Fruit fly (Drosophila melanogaster): ENCODE data around the gene Syx17.

- TF ChIP-seq br (GFP tag; optimal IDR thresholded peaks at IDR 0.05) (no peak), Dif (GFP tag; optimal IDR thresholded peaks at IDR 0.05; ENCODE audit: partially characterized antibody) (no peak), GATAd (GFP tag; optimal IDR thresholded peaks at IDR 0.05) (no peak), pan (optimal IDR thresholded peaks at IDR 0.05) (no peak), tai (GFP tag; optimal IDR thresholded peaks at IDR 0.05) (no peak), Abd-B (GFP tag; optimal IDR thresholded peaks at IDR 0.05) (no peak), Jra (GFP tag; optimal IDR thresholded peaks at IDR 0.05) (no peak), fru (GFP tag; optimal IDR thresholded peaks at IDR 0.05) (no peak), dl (GFP tag; optimal IDR thresholded peaks at IDR 0.05; ENCODE audit: insufficient read depth in 1 of 2, partially characterized antibody in 2 of 2) (no peak), Hr83 (GFP tag; optimal IDR thresholded peaks at IDR 0.05; ENCODE audit: poor library complexity, severe bottlenecking) (no peak), jim (GFP tag; optimal IDR thresholded peaks at IDR 0.05) (no peak), dmrt93B (GFP tag; optimal IDR thresholded peaks at IDR 0.05) (no peak), h (GFP tag; optimal IDR thresholded peaks at IDR 0.05) (no peak)
Measured at dm6 chr3L:4415326-4416274, 12.3 kb downstream of the Syx17 start.
